Fruit fly (Drosophila melanogaster): ENCODE data around the gene CheB93a.
A peak's percentile ranks its signal among the peaks of the same experiment; 100 is the strongest.

Gene CheB93a

dm6 chr3R:21365262-21365661 lies 42.0 kb upstream of the CheB93a start (continued):
- peak; percentile 95 for TF ChIP-seq rib (GFP tag; IDR thresholded peaks at IDR 0.05)
- peak; percentile 76 for TF ChIP-seq E2f2 (GFP tag; IDR thresholded peaks at IDR 0.05)
- no peak for TF ChIP-seq CG14860 (GFP tag; IDR thresholded peaks at IDR 0.05; ENCODE audit: partially characterized antibody)
- peak; percentile 94 for TF ChIP-seq chn (GFP tag; optimal IDR thresholded peaks at IDR 0.05)
- TF ChIP-seq CG10321 (GFP tag; IDR thresholded peaks at IDR 0.05) = peak; percentile 71
- TF ChIP-seq aop (GFP tag; IDR thresholded peaks at IDR 0.05) = no peak
- no peak for TF ChIP-seq bbx (GFP tag; IDR thresholded peaks at IDR 0.05; ENCODE audit: partially characterized antibody)
- TF ChIP-seq CG13287 (GFP tag; IDR thresholded peaks at IDR 0.05; ENCODE audit: partially characterized antibody) = peak; percentile 37; the same call in 1 of the 2 replicates
- peak; percentile 88 for TF ChIP-seq ssp (GFP tag; IDR thresholded peaks at IDR 0.05)
- peak; percentile 95 for TF ChIP-seq CG15696 (tag; optimal IDR thresholded peaks at IDR 0.05)
- TF ChIP-seq disco-r (GFP tag; optimal IDR thresholded peaks at IDR 0.05) = peak; percentile 85
- peak; percentile 95 for TF ChIP-seq nerfin-1 (tag; optimal IDR thresholded peaks at IDR 0.05)
- peak; percentile 89 for TF ChIP-seq CG15514 (GFP tag; optimal IDR thresholded peaks at IDR 0.05)
- peak; percentile 95 for TF ChIP-seq Atf6 (GFP tag; IDR thresholded peaks at IDR 0.05)
- TF ChIP-seq CG11696 (GFP tag; IDR thresholded peaks at IDR 0.05) = peak; percentile 74
- TF ChIP-seq Doc3 (GFP tag; IDR thresholded peaks at IDR 0.05; ENCODE audit: partially characterized antibody) = no peak
- TF ChIP-seq CG18599 (GFP tag; optimal IDR thresholded peaks at IDR 0.05) = peak; percentile 95
- peak; percentile 94 for TF ChIP-seq Dip3 (GFP tag; optimal IDR thresholded peaks at IDR 0.05)
- TF ChIP-seq pan (optimal IDR thresholded peaks at IDR 0.05) = no peak
- TF ChIP-seq pan (GFP tag; optimal IDR thresholded peaks at IDR 0.05 in 1 of 2, IDR thresholded peaks at IDR 0.05 in 1 of 2) = peak in 1 of 2 experiments; percentile 92
- no peak for TF ChIP-seq CG8478 (optimal IDR thresholded peaks at IDR 0.05)
- peak; percentile 92 for TF ChIP-seq odd (GFP tag; optimal IDR thresholded peaks at IDR 0.05)
- TF ChIP-seq yki (optimal IDR thresholded peaks at IDR 0.05) = no peak
- peak; percentile 87 for TF ChIP-seq gsb-n (tag; optimal IDR thresholded peaks at IDR 0.05)
- TF ChIP-seq zfh1 (GFP tag; IDR thresholded peaks at IDR 0.05) = peak; percentile 87
- peak; percentile 91 for TF ChIP-seq Antp (GFP tag; optimal IDR thresholded peaks at IDR 0.05)
- TF ChIP-seq fru (optimal IDR thresholded peaks at IDR 0.05) = no peak
- TF ChIP-seq seq (GFP tag; IDR thresholded peaks at IDR 0.05) = peak; percentile 95
- TF ChIP-seq CG7928 (GFP tag; optimal IDR thresholded peaks at IDR 0.05) = peak; percentile 98
- peak; percentile 95 for TF ChIP-seq CG17829 (tag; optimal IDR thresholded peaks at IDR 0.05)
- peak; percentile 87 for TF ChIP-seq slp2 (GFP tag; optimal IDR thresholded peaks at IDR 0.05)
- peak; percentile 70 for TF ChIP-seq CG7271 (tag; optimal IDR thresholded peaks at IDR 0.05)
- peak in 1 of 3 experiments; percentile 93 for TF ChIP-seq lola (GFP tag; optimal IDR thresholded peaks at IDR 0.05)
- TF ChIP-seq Kr (GFP tag; optimal IDR thresholded peaks at IDR 0.05) = no peak
- TF ChIP-seq CG16779 (GFP tag; IDR thresholded peaks at IDR 0.05) = no peak
- TF ChIP-seq CG9727 (GFP tag; optimal IDR thresholded peaks at IDR 0.05) = peak; percentile 93
- no peak for TF ChIP-seq usp (GFP tag; optimal IDR thresholded peaks at IDR 0.05)
- peak; percentile 90 for TF ChIP-seq Side (GFP tag; optimal IDR thresholded peaks at IDR 0.05)
- peak; percentile 61 for TF ChIP-seq pros (GFP tag; optimal IDR thresholded peaks at IDR 0.05)
- TF ChIP-seq CG6791 (GFP tag; IDR thresholded peaks at IDR 0.05; ENCODE audit: partially characterized antibody) = no peak
- peak; percentile 97 for TF ChIP-seq HLH54F (GFP tag; optimal IDR thresholded peaks at IDR 0.05)
- peak; percentile 92 for TF ChIP-seq CG11695 (GFP tag; IDR thresholded peaks at IDR 0.05)
- peak; percentile 90 for TF ChIP-seq ewg (GFP tag; optimal IDR thresholded peaks at IDR 0.05)
- TF ChIP-seq CG33557 (GFP tag; optimal IDR thresholded peaks at IDR 0.05) = peak; percentile 95
- peak; percentile 95 for TF ChIP-seq Max (GFP tag; optimal IDR thresholded peaks at IDR 0.05)
- TF ChIP-seq CG7745 (tag; optimal IDR thresholded peaks at IDR 0.05) = no peak
- no peak for TF ChIP-seq inv (GFP tag; IDR thresholded peaks at IDR 0.05; ENCODE audit: partially characterized antibody)
- no peak for TF ChIP-seq lov (optimal IDR thresholded peaks at IDR 0.05)
- 0 out of 3 replicates have a peak, but pooled peaks have one; percentile 55 for TF ChIP-seq lov (GFP tag; IDR thresholded peaks at IDR 0.05)
- peak; percentile 92 for TF ChIP-seq lbe (GFP tag; optimal IDR thresholded peaks at IDR 0.05)
- TF ChIP-seq kay (GFP tag; optimal IDR thresholded peaks at IDR 0.05) = peak; percentile 93
- peak; percentile 86 for TF ChIP-seq ase (GFP tag; IDR thresholded peaks at IDR 0.05)
